Fruit fly (Drosophila melanogaster) whole organism, pupa: Measurements from ENCODE around the gene CG12502.

Experiments used
- CG12605 ChIP-seq: fragments of 200-800 bp; sonication (Bioruptor generic); IDR thresholded peaks from 2 replicates; pipeline ENCODE4 v1.3.6; 2022; ENCODE audit warnings: missing biosample characterization, missing genetic modification characterization
- CG34367 ChIP-seq: fragments of 200-800 bp; sonication (Bioruptor generic); optimal IDR thresholded peaks from 2 replicates; lab custom pipeline; 2018; ENCODE audit warnings: missing biosample characterization, mild to moderate bottlenecking, missing genetic modification characterization
- CG4496 ChIP-seq: fragments of 200-800 bp; sonication (Bioruptor generic); IDR thresholded peaks from 3 replicates; pipeline ENCODE4 v1.3.6; 2022; ENCODE audit warnings: missing biosample characterization, missing genetic modification characterization
- EcR ChIP-seq: fragments of 200-800 bp; sonication (Bioruptor generic); optimal IDR thresholded peaks from 3 replicates; lab custom pipeline; 2019; ENCODE audit warnings: missing biosample characterization, missing genetic modification characterization, mild to moderate bottlenecking, moderate library complexity, missing genetic modification reagents
- gl ChIP-seq: fragments of 200-800 bp; sonication (Bioruptor generic); optimal IDR thresholded peaks from 2 replicates; lab custom pipeline; 2018; ENCODE audit warnings: missing biosample characterization, mild to moderate bottlenecking, missing genetic modification characterization

dm6 chr3L:872389-872972, 7.3 kb downstream of the CG12502 start:
- no peak for TF ChIP-seq gl
- TF ChIP-seq EcR (GFP tag; lab: Kevin White, UChicago), result no peak
- TF ChIP-seq CG12605 (GFP tag; lab: Robert Waterston, UW), result no peak
- TF ChIP-seq CG4496 (GFP tag; lab: Robert Waterston, UW), result peak; percentile 53; the same call in 2 of the 3 replicates
- peak; percentile 39 for TF ChIP-seq CG34367 (tag; lab: Kevin White, UChicago)
